Worm (Caenorhabditis elegans): Measurements from ENCODE around the gene oac-41.

- no peak for TF ChIP-seq nhr-10 (tag; optimal IDR thresholded peaks at IDR 0.05)
- no peak for TF ChIP-seq ama-1 (optimal IDR thresholded peaks at IDR 0.05)
- TF ChIP-seq lin-39 (tag; optimal IDR thresholded peaks at IDR 0.05) = no peak
- TF ChIP-seq egl-27 (tag; optimal IDR thresholded peaks at IDR 0.05) = no peak
- TF ChIP-seq unc-62 (GFP tag; optimal IDR thresholded peaks at IDR 0.05) = no peak
- TF ChIP-seq unc-39 (tag; optimal IDR thresholded peaks at IDR 0.05) = no peak
- TF ChIP-seq blmp-1 (tag; optimal IDR thresholded peaks at IDR 0.05; ENCODE audit: insufficient read depth) = no peak
- TF ChIP-seq R02D3.7 (tag; optimal IDR thresholded peaks at IDR 0.05) = no peak
- TF ChIP-seq snpc-4 (tag; optimal IDR thresholded peaks at IDR 0.05) = no peak
- no peak for TF ChIP-seq ceh-82 (tag; optimal IDR thresholded peaks at IDR 0.05)
- no peak for TF ChIP-seq nhr-11 (tag; optimal IDR thresholded peaks at IDR 0.05)
- no peak for TF ChIP-seq lin-11 (tag; optimal IDR thresholded peaks at IDR 0.05)
- no peak for TF ChIP-seq nhr-12 (tag; optimal IDR thresholded peaks at IDR 0.05)
Observed at ce11 chrV:9016479-9016878, 5.5 kb downstream of the oac-41 start, which contains the start of gene oac-40.
